Worm (Caenorhabditis elegans) whole organism, late embryonic: Measurements from ENCODE around the gene T01B10.5.

Source experiments
- C08G9.2 ChIP-seq: sonication (generic microtip); optimal IDR thresholded peaks from 2 replicates; lab custom pipeline; 2016; ENCODE audit warnings: mild to moderate bottlenecking, missing genetic modification characterization, moderate library complexity, missing compliant biosample characterization
- K02D7.2 ChIP-seq: sonication (generic microtip); optimal IDR thresholded peaks from 2 replicates; lab custom pipeline; 2017; ENCODE audit warnings: mild to moderate bottlenecking, missing genetic modification characterization, missing compliant biosample characterization
- K09A11.1 ChIP-seq: sonication (generic microtip); optimal IDR thresholded peaks from 2 replicates; lab custom pipeline; 2017; ENCODE audit warnings: antibody characterized with exemption, mild to moderate bottlenecking, missing genetic modification characterization, missing compliant biosample characterization; ENCODE audit not compliant: insufficient read depth
- ahr-1 ChIP-seq: sonication (generic microtip); optimal IDR thresholded peaks from 2 replicates; lab custom pipeline; 2016; ENCODE audit warnings: missing genetic modification characterization, missing compliant biosample characterization
- ceh-24 ChIP-seq: sonication (generic microtip); optimal IDR thresholded peaks from 2 replicates; lab custom pipeline; 2016; ENCODE audit warnings: mild to moderate bottlenecking, missing genetic modification characterization, missing compliant biosample characterization
- ceh-30 ChIP-seq: fragments of 150-350 bp; optimal IDR thresholded peaks from 2 replicates; lab custom pipeline; 2014; ENCODE audit warnings: missing biosample characterization, missing genetic modification characterization
- ceh-34 ChIP-seq: sonication (generic microtip); optimal IDR thresholded peaks from 2 replicates; lab custom pipeline; 2016; ENCODE audit warnings: mild to moderate bottlenecking, missing genetic modification characterization, missing compliant biosample characterization
- ceh-45 ChIP-seq: fragments of 200-800 bp; sonication (Bioruptor generic); IDR thresholded peaks from 2 replicates; pipeline ENCODE4 v1.3.6; 2022; ENCODE audit warnings: missing genetic modification reagents, missing genetic modification characterization, missing compliant biosample characterization
- ceh-48 ChIP-seq: sonication (generic microtip); optimal IDR thresholded peaks from 2 replicates; lab custom pipeline; 2016; ENCODE audit warnings: missing genetic modification characterization, inconsistent platforms, missing compliant biosample characterization
- che-1 ChIP-seq: sonication (generic microtip); optimal IDR thresholded peaks from 2 replicates; lab custom pipeline; 2016; ENCODE audit warnings: mild to moderate bottlenecking, missing genetic modification characterization, missing compliant biosample characterization
- dmd-4 ChIP-seq: sonication (generic microtip); optimal IDR thresholded peaks from 2 replicates; lab custom pipeline; 2016; ENCODE audit warnings: borderline replicate concordance, missing genetic modification characterization, missing compliant biosample characterization
- dve-1 ChIP-seq: sonication (generic microtip); optimal IDR thresholded peaks from 2 replicates; lab custom pipeline; 2017; ENCODE audit warnings: antibody characterized with exemption, mild to moderate bottlenecking, missing genetic modification characterization, missing compliant biosample characterization
- elt-2 ChIP-seq: sonication (generic microtip); optimal IDR thresholded peaks from 2 replicates; lab custom pipeline; 2016; ENCODE audit warnings: missing genetic modification reagents, missing genetic modification characterization, missing compliant biosample characterization
- elt-4 ChIP-seq: sonication (generic microtip); optimal IDR thresholded peaks from 2 replicates; lab custom pipeline; 2016; ENCODE audit warnings: missing genetic modification characterization, missing compliant biosample characterization
- ets-4 ChIP-seq: sonication (generic microtip); optimal IDR thresholded peaks from 2 replicates; lab custom pipeline; 2016; ENCODE audit warnings: missing genetic modification characterization, missing compliant biosample characterization
- fkh-6 ChIP-seq: sonication (generic microtip); optimal IDR thresholded peaks from 2 replicates; lab custom pipeline; 2016; ENCODE audit warnings: missing genetic modification characterization, missing compliant biosample characterization
- hlh-13 ChIP-seq: fragments of 200-800 bp; sonication (Bioruptor generic); optimal IDR thresholded peaks from 2 replicates; lab custom pipeline; 2018; ENCODE audit warnings: mild to moderate bottlenecking, missing genetic modification characterization, missing compliant biosample characterization
- hlh-15 ChIP-seq: sonication (generic microtip); optimal IDR thresholded peaks from 2 replicates; lab custom pipeline; 2016; ENCODE audit warnings: missing genetic modification characterization, missing compliant biosample characterization
- hlh-6 ChIP-seq: sonication (generic microtip); optimal IDR thresholded peaks from 2 replicates; lab custom pipeline; 2016; ENCODE audit warnings: missing genotype, missing genetic modification characterization, missing compliant biosample characterization
- lim-6 ChIP-seq: sonication (generic microtip); optimal IDR thresholded peaks from 2 replicates; lab custom pipeline; 2016; ENCODE audit warnings: missing genetic modification characterization, missing compliant biosample characterization
- lin-11 ChIP-seq: fragments of 200-800 bp; sonication (Bioruptor generic); optimal IDR thresholded peaks from 2 replicates; lab custom pipeline; 2018; ENCODE audit warnings: mild to moderate bottlenecking, missing genetic modification characterization, missing compliant biosample characterization
- nfya-1 ChIP-seq: sonication (generic microtip); optimal IDR thresholded peaks from 2 replicates; lab custom pipeline; 2017; ENCODE audit warnings: missing genetic modification characterization, mild to moderate bottlenecking, missing compliant biosample characterization, antibody characterized with exemption, moderate library complexity
- nhr-11 ChIP-seq: fragments of 150-350 bp; optimal IDR thresholded peaks from 2 replicates; lab custom pipeline; 2014; ENCODE audit warnings: missing biosample characterization, missing genetic modification characterization
- pax-1 ChIP-seq: fragments of 150-350 bp; optimal IDR thresholded peaks from 2 replicates; lab custom pipeline; 2014; ENCODE audit warnings: missing biosample characterization, missing genetic modification characterization
- pha-2 ChIP-seq: sonication (generic microtip); optimal IDR thresholded peaks from 2 replicates; lab custom pipeline; 2017; ENCODE audit warnings: mild to moderate bottlenecking, missing genetic modification characterization, missing compliant biosample characterization
- pqm-1 ChIP-seq: sonication (generic microtip); optimal IDR thresholded peaks from 2 replicates; lab custom pipeline; 2016; ENCODE audit warnings: missing genetic modification characterization, missing compliant biosample characterization
- pros-1 ChIP-seq: fragments of 150-350 bp; optimal IDR thresholded peaks from 2 replicates; lab custom pipeline; 2014; ENCODE audit warnings: missing biosample characterization, missing genetic modification reagents, missing genetic modification characterization
- ref-2 ChIP-seq: sonication (generic microtip); optimal IDR thresholded peaks from 2 replicates; lab custom pipeline; 2016; ENCODE audit warnings: missing genetic modification characterization, missing compliant biosample characterization
- sdc-2 ChIP-seq: sonication (generic microtip); optimal IDR thresholded peaks from 2 replicates; lab custom pipeline; 2016; ENCODE audit warnings: missing genotype, missing genetic modification characterization, missing compliant biosample characterization
- sox-2 ChIP-seq: fragments of 200-800 bp; sonication (Bioruptor generic); IDR thresholded peaks from 2 replicates; pipeline ENCODE4 v1.3.6; 2022; ENCODE audit warnings: missing genetic modification reagents, missing genetic modification characterization, missing compliant biosample characterization
- sox-4 ChIP-seq: sonication (generic microtip); optimal IDR thresholded peaks from 2 replicates; lab custom pipeline; 2017; ENCODE audit warnings: mild to moderate bottlenecking, missing genetic modification characterization, inconsistent platforms, missing compliant biosample characterization
- ttx-3 ChIP-seq: sonication (generic microtip); optimal IDR thresholded peaks from 2 replicates; lab custom pipeline; 2016; ENCODE audit warnings: missing genetic modification reagents, missing genetic modification characterization, missing compliant biosample characterization
- unc-3 ChIP-seq, 2 experiments: fragments of 200-800 bp in 1 of 2; sonication (Bioruptor generic) in 1 of 2; sonication (generic microtip) in 1 of 2; conservative IDR thresholded peaks in 1 of 2; optimal IDR thresholded peaks in 1 of 2; 2 replicates each; pipeline versions ENCODE4 v1.3.6 to Lab custom; 2016 to 2022; ENCODE audit warnings: missing compliant biosample characterization in 2 of 2, missing genetic modification characterization in 2 of 2, missing genetic modification reagents in 1 of 2
- unc-42 ChIP-seq: sonication (generic microtip); optimal IDR thresholded peaks from 2 replicates; lab custom pipeline; 2016; ENCODE audit warnings: missing genotype, missing genetic modification characterization, missing compliant biosample characterization
- unc-55 ChIP-seq: sonication (generic microtip); optimal IDR thresholded peaks from 2 replicates; lab custom pipeline; 2017; ENCODE audit warnings: missing biosample characterization, missing genetic modification reagents, missing genetic modification characterization
- unc-86 ChIP-seq: sonication (generic microtip); optimal IDR thresholded peaks from 2 replicates; lab custom pipeline; 2016; ENCODE audit warnings: missing genetic modification characterization, missing compliant biosample characterization
- zip-5 ChIP-seq: sonication (generic microtip); optimal IDR thresholded peaks from 2 replicates; lab custom pipeline; 2016; ENCODE audit warnings: missing genetic modification characterization, missing compliant biosample characterization
- ztf-16 ChIP-seq: sonication (generic microtip); optimal IDR thresholded peaks from 2 replicates; lab custom pipeline; 2017; ENCODE audit warnings: missing genetic modification characterization, missing compliant biosample characterization

Gene T01B10.5

ce11 chrX:8459789-8460188, 35.3 kb upstream of the T01B10.5 start:
- TF ChIP-seq elt-4 (tag; lab: Kevin White, UChicago), result no peak
- no peak for TF ChIP-seq ref-2 (tag; lab: Kevin White, UChicago)
- TF ChIP-seq C08G9.2, result no peak
- no peak for TF ChIP-seq ahr-1 (tag; lab: Kevin White, UChicago)
- no peak for TF ChIP-seq elt-2
- TF ChIP-seq nhr-11, result no peak
- TF ChIP-seq lin-11 (tag; lab: Kevin White, UChicago), result no peak
- no peak for TF ChIP-seq pros-1
- no peak for TF ChIP-seq ceh-24 (tag; lab: Kevin White, UChicago)
- TF ChIP-seq unc-42, result no peak
- TF ChIP-seq dmd-4 (tag; lab: Kevin White, UChicago), result no peak
- TF ChIP-seq, all 69 proteins: peak for 0

- no peak for TF ChIP-seq K09A11.1 (tag; lab: Kevin White, UChicago)
- TF ChIP-seq ceh-24 (tag; lab: Kevin White, UChicago), result no peak
- no peak for TF ChIP-seq zip-5 (tag; lab: Kevin White, UChicago)
- TF ChIP-seq sdc-2 (tag; lab: Kevin White, UChicago), result no peak
- TF ChIP-seq elt-4 (tag; lab: Kevin White, UChicago), result no peak
- no peak for TF ChIP-seq nfya-1 (tag; lab: Kevin White, UChicago)
- no peak for TF ChIP-seq ceh-30
- no peak for TF ChIP-seq ttx-3 (tag; lab: Kevin White, UChicago)
- TF ChIP-seq sox-4 (tag; lab: Kevin White, UChicago), result no peak
- no peak for TF ChIP-seq sox-2 (GFP tag; lab: Robert Waterston, UW)
- no peak for TF ChIP-seq unc-86 (tag; lab: Kevin White, UChicago)
- TF ChIP-seq unc-3 (GFP tag; conservative IDR thresholded peaks at IDR 0.05; lab: Robert Waterston, UW), result no peak
- no peak for TF ChIP-seq unc-3 (tag; optimal IDR thresholded peaks at IDR 0.05; lab: Kevin White, UChicago)
- no peak for TF ChIP-seq fkh-6 (tag; lab: Kevin White, UChicago)
Measured at ce11 chrX:8460958-8461357, 34.1 kb upstream of the T01B10.5 start.

ce11 chrX:8463085-8463645, 31.9 kb upstream of the T01B10.5 start, which contains the start of gene F16F9.4:
TSS of gene F16F9.4 (minus strand) at chrX:8463360.
- TF ChIP-seq ztf-16 (tag; lab: Kevin White, UChicago), result no peak
- no peak for TF ChIP-seq ets-4
- no peak for TF ChIP-seq ceh-45 (GFP tag; lab: Robert Waterston, UW)
- no peak for TF ChIP-seq ceh-48 (tag; lab: Kevin White, UChicago)
- TF ChIP-seq ttx-3 (tag; lab: Kevin White, UChicago), result no peak
- TF ChIP-seq hlh-6 (tag; lab: Kevin White, UChicago), result no peak
- no peak for TF ChIP-seq K09A11.1 (tag; lab: Kevin White, UChicago)
- TF ChIP-seq, all 69 proteins: peak for 0

- no peak for TF ChIP-seq hlh-15
- no peak for TF ChIP-seq lim-6 (tag; lab: Kevin White, UChicago)
- no peak for TF ChIP-seq ttx-3 (tag; lab: Kevin White, UChicago)
- TF ChIP-seq hlh-13 (GFP tag; lab: Kevin White, UChicago), result no peak
- TF ChIP-seq unc-55 (GFP tag; lab: Kevin White, UChicago), result no peak
- no peak for TF ChIP-seq nhr-11
- TF ChIP-seq ceh-34 (tag; lab: Kevin White, UChicago), result no peak
- no peak for TF ChIP-seq ceh-30
- TF ChIP-seq zip-5 (tag; lab: Kevin White, UChicago), result no peak
- TF ChIP-seq lin-11 (tag; lab: Kevin White, UChicago), result no peak
- no peak for TF ChIP-seq sdc-2 (tag; lab: Kevin White, UChicago)
- TF ChIP-seq K02D7.2, result no peak
- no peak for TF ChIP-seq dve-1
- no peak for TF ChIP-seq pqm-1 (tag; lab: Kevin White, UChicago)
- no peak for TF ChIP-seq unc-86 (tag; lab: Kevin White, UChicago)
- TF ChIP-seq pax-1, result no peak
- no peak for TF ChIP-seq pha-2 (tag; lab: Kevin White, UChicago)
- TF ChIP-seq che-1 (tag; lab: Kevin White, UChicago), result no peak
- TF ChIP-seq, all 69 proteins: peak for 0
Measured at ce11 chrX:8463889-8464444, 31.1 kb upstream of the T01B10.5 start.
